Worm (Caenorhabditis elegans) whole organism, mixed stage, embryonic: ENCODE data around the gene dnj-10.
A peak's percentile ranks its signal among the peaks of the same experiment; 100 is the strongest.

Experiments used
- nhr-12 ChIP-seq: fragments of 150-350 bp; optimal IDR thresholded peaks from 2 replicates; lab custom pipeline; 2014; ENCODE audit warnings: missing biosample characterization, missing genetic modification characterization
- nhr-237 ChIP-seq: fragments of 150-350 bp; optimal IDR thresholded peaks from 2 replicates; lab custom pipeline; 2014; ENCODE audit warnings: missing biosample characterization, missing genetic modification characterization

DNA sequence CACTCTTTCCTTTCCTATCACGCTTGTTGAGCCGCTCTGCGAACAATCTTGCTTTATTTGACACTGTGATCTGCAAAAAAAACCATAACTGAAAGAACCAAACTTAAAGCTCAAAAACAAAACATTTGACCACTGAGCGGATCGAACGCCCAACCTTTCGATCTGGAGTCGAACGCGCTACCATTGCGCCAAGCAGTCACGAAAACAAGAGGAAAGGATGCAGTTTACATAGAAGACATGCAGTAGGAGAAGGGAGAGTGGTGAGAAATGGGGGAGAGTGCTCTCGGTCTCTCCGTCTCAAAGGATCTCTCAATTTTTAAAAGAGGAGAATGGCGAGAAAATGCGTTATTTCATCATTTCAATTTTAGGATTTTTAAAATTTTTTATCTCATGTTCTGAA, 47.4 kb downstream of the dnj-10 start:
- no peak for TF ChIP-seq nhr-237
- TF ChIP-seq nhr-12, result peak; percentile 22
